Worm (Caenorhabditis elegans) whole organism, young adult: Measurements from ENCODE around the gene T01B7.9.

Experiments
- B0035.1 ChIP-seq: sonication (generic microtip); optimal IDR thresholded peaks from 2 replicates; lab custom pipeline; 2016; ENCODE audit warnings: missing genetic modification characterization, mild to moderate bottlenecking, missing compliant biosample characterization, missing genotype, missing genetic modification reagents
- B0261.1 ChIP-seq: sonication (generic microtip); optimal IDR thresholded peaks from 2 replicates; lab custom pipeline; 2016; ENCODE audit warnings: mild to moderate bottlenecking, missing genetic modification characterization, moderate library complexity, missing compliant biosample characterization
- F37B4.10 ChIP-seq: fragments of 200-800 bp; sonication (Bioruptor generic); IDR thresholded peaks from 2 replicates; pipeline ENCODE4 v1.3.6; 2022; ENCODE audit warnings: missing genetic modification characterization, missing compliant biosample characterization
- F49E8.2 ChIP-seq: sonication (generic microtip); optimal IDR thresholded peaks from 3 replicates; lab custom pipeline; 2017; ENCODE audit warnings: missing genetic modification characterization, mild to moderate bottlenecking, missing compliant biosample characterization, antibody characterized with exemption, moderate library complexity; ENCODE audit not compliant: insufficient read depth
- F52B5.7 ChIP-seq: sonication (generic microtip); optimal IDR thresholded peaks from 2 replicates; lab custom pipeline; 2016; ENCODE audit warnings: mild to moderate bottlenecking, missing genetic modification characterization, missing compliant biosample characterization
- F57A8.1 ChIP-seq: fragments of 200-800 bp; sonication (Bioruptor generic); optimal IDR thresholded peaks from 2 replicates; lab custom pipeline; 2018; ENCODE audit warnings: mild to moderate bottlenecking, missing genetic modification characterization, moderate library complexity, missing compliant biosample characterization
- K11D2.4 ChIP-seq: fragments of 200-800 bp; sonication (Bioruptor generic); IDR thresholded peaks from 2 replicates; pipeline ENCODE4 v1.3.6; 2022; ENCODE audit warnings: missing genetic modification reagents, missing genetic modification characterization, missing compliant biosample characterization
- T26A5.8 ChIP-seq: sonication (generic microtip); optimal IDR thresholded peaks from 2 replicates; lab custom pipeline; 2016; ENCODE audit warnings: missing genetic modification characterization, missing compliant biosample characterization
- Y79H2A.3 ChIP-seq: fragments of 200-800 bp; sonication (Bioruptor generic); conservative IDR thresholded peaks from 2 replicates; pipeline ENCODE4 v1.3.6; 2022; ENCODE audit warnings: missing genetic modification reagents, missing genetic modification characterization, missing compliant biosample characterization
- Y95B8A.8 ChIP-seq: fragments of 200-800 bp; sonication (Bioruptor generic); IDR thresholded peaks from 2 replicates; pipeline ENCODE4 v1.3.6; 2022; ENCODE audit warnings: missing genetic modification reagents, missing genetic modification characterization, missing compliant biosample characterization
- ZK185.1 ChIP-seq: sonication (generic microtip); optimal IDR thresholded peaks from 2 replicates; lab custom pipeline; 2016; ENCODE audit warnings: mild to moderate bottlenecking, missing genetic modification characterization, missing compliant biosample characterization; ENCODE audit not compliant: poor library complexity, severe bottlenecking
- ama-1 ChIP-seq, 3 experiments: fragments of 150-350 bp in 1 of 3; sonication (generic microtip) in 2 of 3; optimal IDR thresholded peaks; 2 replicates each; lab custom pipeline; 2014 to 2018; ENCODE audit warnings: missing biosample characterization in 2 of 3, missing genetic modification characterization in 2 of 3, missing genetic modification reagents in 2 of 3
- aptf-2 ChIP-seq: fragments of 200-800 bp; sonication (Bioruptor generic); conservative IDR thresholded peaks from 2 replicates; pipeline ENCODE4 v1.3.6; 2022; ENCODE audit warnings: missing genetic modification reagents, missing genetic modification characterization, missing compliant biosample characterization
- atf-7 ChIP-seq: sonication (generic microtip); optimal IDR thresholded peaks from 2 replicates; lab custom pipeline; 2017; ENCODE audit warnings: mild to moderate bottlenecking, missing genetic modification characterization, missing compliant biosample characterization
- athp-1 ChIP-seq: sonication (generic microtip); optimal IDR thresholded peaks from 2 replicates; lab custom pipeline; 2017; ENCODE audit warnings: mild to moderate bottlenecking, missing genetic modification characterization, missing compliant biosample characterization
- attf-3 ChIP-seq: fragments of 200-800 bp; sonication (Bioruptor generic); conservative IDR thresholded peaks from 2 replicates; pipeline ENCODE4 v1.3.6; 2022; ENCODE audit warnings: missing genetic modification reagents, missing genetic modification characterization, missing compliant biosample characterization
- attf-5 ChIP-seq: fragments of 200-800 bp; sonication (Bioruptor generic); optimal IDR thresholded peaks from 2 replicates; lab custom pipeline; 2018; ENCODE audit warnings: mild to moderate bottlenecking, missing genetic modification characterization, missing compliant biosample characterization
- attf-6 ChIP-seq: fragments of 200-800 bp; sonication (Bioruptor generic); IDR thresholded peaks from 2 replicates; pipeline ENCODE4 v1.3.6; 2022; ENCODE audit warnings: missing genetic modification reagents, missing genetic modification characterization, missing compliant biosample characterization
- ccch-3 ChIP-seq: fragments of 200-800 bp; sonication (Bioruptor generic); optimal IDR thresholded peaks from 2 replicates; lab custom pipeline; 2018; ENCODE audit warnings: mild to moderate bottlenecking, missing genetic modification characterization, missing compliant biosample characterization
- ceh-100 ChIP-seq: fragments of 200-800 bp; sonication (Bioruptor generic); IDR thresholded peaks from 2 replicates; pipeline ENCODE4 v1.3.6; 2022; ENCODE audit warnings: missing genetic modification reagents, missing genetic modification characterization, missing compliant biosample characterization
- ceh-91 ChIP-seq: fragments of 200-800 bp; sonication (Bioruptor generic); IDR thresholded peaks from 2 replicates; pipeline ENCODE4 v1.3.6; 2022; ENCODE audit warnings: missing genetic modification reagents, missing genetic modification characterization, missing compliant biosample characterization
- dpff-1 ChIP-seq: sonication (generic microtip); optimal IDR thresholded peaks from 2 replicates; lab custom pipeline; 2017; ENCODE audit warnings: mild to moderate bottlenecking, missing genetic modification characterization, missing compliant biosample characterization
- efl-1 ChIP-seq: fragments of 150-350 bp; optimal IDR thresholded peaks from 2 replicates; lab custom pipeline; 2014; ENCODE audit warnings: missing biosample characterization, missing genetic modification reagents, missing genetic modification characterization
- egl-18 ChIP-seq: fragments of 200-800 bp; sonication (Bioruptor generic); IDR thresholded peaks from 2 replicates; pipeline ENCODE4 v1.3.6; 2022; ENCODE audit warnings: missing genetic modification reagents, missing genetic modification characterization, missing compliant biosample characterization
- ets-4 ChIP-seq: fragments of 200-800 bp; sonication (Bioruptor generic); optimal IDR thresholded peaks from 2 replicates; lab custom pipeline; 2018; ENCODE audit warnings: mild to moderate bottlenecking, missing genetic modification characterization, missing compliant biosample characterization
- him-1 ChIP-seq: sonication (generic microtip); optimal IDR thresholded peaks from 2 replicates; lab custom pipeline; 2016; ENCODE audit warnings: missing genotype, missing genetic modification reagents, missing genetic modification characterization, missing compliant biosample characterization
- hlh-12 ChIP-seq: sonication (generic microtip); optimal IDR thresholded peaks from 2 replicates; lab custom pipeline; 2016; ENCODE audit warnings: missing genetic modification characterization, missing compliant biosample characterization
- hlh-26 ChIP-seq: fragments of 200-800 bp; sonication (Bioruptor generic); conservative IDR thresholded peaks from 2 replicates; pipeline ENCODE4 v1.3.6; 2022; ENCODE audit warnings: missing genetic modification reagents, missing genetic modification characterization, missing compliant biosample characterization
- hmg-1.2 ChIP-seq: fragments of 200-800 bp; sonication (Bioruptor generic); IDR thresholded peaks from 2 replicates; pipeline ENCODE4 v1.3.6; 2022; ENCODE audit warnings: missing genetic modification reagents, missing genetic modification characterization, missing compliant biosample characterization
- lag-1 ChIP-seq: fragments of 200-800 bp; sonication (Bioruptor generic); IDR thresholded peaks from 2 replicates; pipeline ENCODE4 v1.3.6; 2022; ENCODE audit warnings: missing genetic modification reagents, missing genetic modification characterization, missing compliant biosample characterization
- let-526 ChIP-seq: fragments of 200-800 bp; sonication (Bioruptor generic); IDR thresholded peaks from 2 replicates; pipeline ENCODE4 v1.3.6; 2022; ENCODE audit warnings: missing genetic modification reagents, missing genetic modification characterization, missing compliant biosample characterization
- lsy-27 ChIP-seq: sonication (generic microtip); optimal IDR thresholded peaks from 2 replicates; lab custom pipeline; 2017; ENCODE audit warnings: missing genetic modification characterization, mild to moderate bottlenecking, missing compliant biosample characterization, antibody characterized with exemption, missing genotype, borderline replicate concordance; ENCODE audit not compliant: insufficient read depth
- madf-8 ChIP-seq: fragments of 200-800 bp; sonication (Bioruptor generic); conservative IDR thresholded peaks from 2 replicates; pipeline ENCODE4 v1.3.6; 2022; ENCODE audit warnings: missing genetic modification reagents, missing genetic modification characterization, missing compliant biosample characterization
- nfya-1 ChIP-seq: sonication (generic microtip); optimal IDR thresholded peaks from 2 replicates; lab custom pipeline; 2017; ENCODE audit warnings: antibody characterized with exemption, missing compliant biosample characterization, missing genetic modification characterization, borderline replicate concordance; ENCODE audit not compliant: insufficient read depth
- nfya-2 ChIP-seq: fragments of 200-800 bp; sonication (Bioruptor generic); IDR thresholded peaks from 2 replicates; pipeline ENCODE4 v1.3.6; 2022; ENCODE audit warnings: missing genetic modification reagents, missing genetic modification characterization, missing compliant biosample characterization
- nfyb-1 ChIP-seq: fragments of 200-800 bp; sonication (Bioruptor generic); IDR thresholded peaks from 2 replicates; pipeline ENCODE4 v1.3.6; 2022; ENCODE audit warnings: missing genetic modification reagents, missing genetic modification characterization, missing compliant biosample characterization
- nhr-120 ChIP-seq: fragments of 200-800 bp; sonication (Bioruptor generic); IDR thresholded peaks from 2 replicates; pipeline ENCODE4 v1.3.6; 2022; ENCODE audit warnings: missing genetic modification characterization, missing compliant biosample characterization
- nhr-179 ChIP-seq: sonication (generic microtip); optimal IDR thresholded peaks from 2 replicates; lab custom pipeline; 2016; ENCODE audit warnings: mild to moderate bottlenecking, missing genetic modification characterization, missing compliant biosample characterization
- snpc-1.1 ChIP-seq: sonication (generic microtip); optimal IDR thresholded peaks from 2 replicates; lab custom pipeline; 2017; ENCODE audit warnings: missing genetic modification characterization, mild to moderate bottlenecking, missing compliant biosample characterization, antibody characterized with exemption, moderate library complexity, missing genotype, missing genetic modification reagents; ENCODE audit not compliant: insufficient read depth
- snpc-1.3 ChIP-seq: sonication (generic microtip); optimal IDR thresholded peaks from 2 replicates; lab custom pipeline; 2017; ENCODE audit warnings: missing genetic modification characterization, mild to moderate bottlenecking, missing compliant biosample characterization, antibody characterized with exemption, moderate library complexity, missing genotype, missing genetic modification reagents; ENCODE audit not compliant: insufficient read depth
- sptf-2 ChIP-seq: fragments of 200-800 bp; sonication (Bioruptor generic); optimal IDR thresholded peaks from 2 replicates; lab custom pipeline; 2018; ENCODE audit warnings: mild to moderate bottlenecking, missing genetic modification characterization, missing compliant biosample characterization
- tlf-1 ChIP-seq: fragments of 200-800 bp; sonication (Bioruptor generic); optimal IDR thresholded peaks from 2 replicates; lab custom pipeline; 2018; ENCODE audit warnings: mild to moderate bottlenecking, missing genetic modification characterization, missing compliant biosample characterization
- unc-62 ChIP-seq: fragments of 150-350 bp; optimal IDR thresholded peaks from 2 replicates; lab custom pipeline; 2014; ENCODE audit warnings: missing biosample characterization, missing genetic modification reagents, missing genetic modification characterization
- ztf-25 ChIP-seq: fragments of 200-800 bp; sonication (Bioruptor generic); IDR thresholded peaks from 2 replicates; pipeline ENCODE4 v1.3.6; 2022; ENCODE audit warnings: missing genetic modification reagents, missing genetic modification characterization, missing compliant biosample characterization
- ztf-26 ChIP-seq: sonication (generic microtip); optimal IDR thresholded peaks from 2 replicates; lab custom pipeline; 2017; ENCODE audit warnings: missing genetic modification characterization, missing compliant biosample characterization
- ztf-28 ChIP-seq: fragments of 200-800 bp; sonication (Bioruptor generic); IDR thresholded peaks from 2 replicates; pipeline ENCODE4 v1.3.6; 2022; ENCODE audit warnings: missing genetic modification reagents, missing genetic modification characterization, missing compliant biosample characterization

Gene T01B7.9

ce11 chrII:8744555-8745448 is 18.2 kb upstream of the T01B7.9 start (continued):
- no peak for TF ChIP-seq nfya-1 (tag; lab: Kevin White, UChicago)
- no peak for TF ChIP-seq tlf-1 (GFP tag; lab: Kevin White, UChicago)
- TF ChIP-seq nfya-2 (GFP tag; lab: Robert Waterston, UW) = no peak
- TF ChIP-seq ztf-28 (GFP tag; lab: Robert Waterston, UW) = no peak
- no peak for TF ChIP-seq F37B4.10 (GFP tag; lab: Robert Waterston, UW)
- TF ChIP-seq dpff-1 = no peak
- no peak; the same call in none of the 2 replicates for TF ChIP-seq K11D2.4 (GFP tag; lab: Robert Waterston, UW)
- TF ChIP-seq ztf-26 = peak; percentile 37
- no peak for TF ChIP-seq ccch-3 (GFP tag; lab: Kevin White, UChicago)
- TF ChIP-seq ets-4 (GFP tag; lab: Kevin White, UChicago) = peak; percentile 36
- no peak for TF ChIP-seq him-1 (tag; lab: Kevin White, UChicago)
- TF ChIP-seq efl-1 (GFP tag; lab: Kevin White, UChicago) = no peak
- no peak for TF ChIP-seq T26A5.8 (tag; lab: Kevin White, UChicago)
- TF ChIP-seq attf-6 (GFP tag; lab: Robert Waterston, UW) = no peak
- TF ChIP-seq atf-7 (tag; lab: Kevin White, UChicago) = peak; percentile 34
- no peak for TF ChIP-seq hlh-26
- no peak for TF ChIP-seq sptf-2
- TF ChIP-seq attf-3 (GFP tag; lab: Robert Waterston, UW) = no peak
- TF ChIP-seq snpc-1.1 (tag; lab: Kevin White, UChicago) = no peak
- TF ChIP-seq egl-18 (GFP tag; lab: Robert Waterston, UW) = no peak
- no peak for TF ChIP-seq lsy-27 (tag; lab: Kevin White, UChicago)
- TF ChIP-seq nhr-120 (GFP tag; lab: Robert Waterston, UW) = no peak
- TF ChIP-seq ztf-25 (GFP tag; lab: Robert Waterston, UW) = no peak
- no peak for TF ChIP-seq F52B5.7 (tag; lab: Kevin White, UChicago)
- TF ChIP-seq athp-1 (tag; lab: Kevin White, UChicago) = no peak
- TF ChIP-seq nhr-179 (tag; lab: Kevin White, UChicago) = no peak
- TF ChIP-seq aptf-2 = no peak
- TF ChIP-seq unc-62 (GFP tag; lab: Kevin White, UChicago) = no peak
- peak; percentile 91 for TF ChIP-seq ama-1 (optimal IDR thresholded peaks at IDR 0.05; lab: Kevin White, UChicago)
- no peak for TF ChIP-seq ama-1 (GFP tag; optimal IDR thresholded peaks at IDR 0.05; lab: Kevin White, UChicago)
- TF ChIP-seq attf-5 (GFP tag; lab: Kevin White, UChicago) = no peak
- TF ChIP-seq ceh-91 (GFP tag; lab: Robert Waterston, UW) = no peak
- no peak for TF ChIP-seq lag-1 (GFP tag; lab: Robert Waterston, UW)
- TF ChIP-seq F57A8.1 (GFP tag; lab: Kevin White, UChicago) = no peak
- TF ChIP-seq snpc-1.3 (tag; lab: Kevin White, UChicago) = no peak
- TF ChIP-seq hlh-12 = no peak
- no peak for TF ChIP-seq madf-8
- TF ChIP-seq Y79H2A.3 (GFP tag; lab: Robert Waterston, UW) = no peak
- no peak for TF ChIP-seq B0035.1 (tag; lab: Kevin White, UChicago)
- TF ChIP-seq B0261.1 (tag; lab: Kevin White, UChicago) = no peak
- no peak for TF ChIP-seq ceh-100
- no peak for TF ChIP-seq nfyb-1 (GFP tag; lab: Robert Waterston, UW)
- TF ChIP-seq hmg-1.2 (GFP tag; lab: Robert Waterston, UW) = peak; percentile 5; the same call in 1 of the 2 replicates
- peak; percentile 60 for TF ChIP-seq let-526 (GFP tag; lab: Robert Waterston, UW)
- peak; percentile 1 for TF ChIP-seq ZK185.1 (tag; lab: Kevin White, UChicago)
- TF ChIP-seq F49E8.2 (tag; lab: Kevin White, UChicago) = no peak
- peak; percentile 56 for TF ChIP-seq Y95B8A.8
